Fruit fly (Drosophila melanogaster) whole organism, embryonic: ENCODE results near the gene witty.

ENCODE experiments used
- Abd-B ChIP-seq: fragments of 200-800 bp; sonication (Bioruptor generic); optimal IDR thresholded peaks from 2 replicates; lab custom pipeline; 2018; ENCODE audit warnings: missing biosample characterization, mild to moderate bottlenecking, missing genetic modification characterization, moderate library complexity
- Bdp1 ChIP-seq: fragments of 200-800 bp; sonication (Bioruptor generic); optimal IDR thresholded peaks from 3 replicates; lab custom pipeline; 2016; ENCODE audit warnings: missing biosample characterization, missing genetic modification characterization
- CG10431 ChIP-seq: fragments of 200-800 bp; sonication (Bioruptor generic); optimal IDR thresholded peaks from 3 replicates; lab custom pipeline; 2018; ENCODE audit warnings: missing biosample characterization, mild to moderate bottlenecking, missing genetic modification characterization
- CG10959 ChIP-seq: fragments of 200-800 bp; sonication (Bioruptor generic); IDR thresholded peaks from 2 replicates; pipeline ENCODE4 v1.3.6; 2022; ENCODE audit warnings: missing biosample characterization, missing genetic modification characterization
- CG11696 ChIP-seq: fragments of 200-800 bp; sonication (Bioruptor generic); IDR thresholded peaks from 2 replicates; pipeline ENCODE4 v1.3.6; 2022; ENCODE audit warnings: missing biosample characterization, missing genetic modification characterization
- CG12155 ChIP-seq: fragments of 200-800 bp; sonication (Bioruptor generic); optimal IDR thresholded peaks from 3 replicates; lab custom pipeline; 2016; ENCODE audit warnings: missing biosample characterization, missing genetic modification characterization
- CG13296 ChIP-seq: fragments of 200-800 bp; sonication (Bioruptor generic); optimal IDR thresholded peaks from 3 replicates; lab custom pipeline; 2018; ENCODE audit warnings: missing biosample characterization, mild to moderate bottlenecking, missing genetic modification characterization
- CG15479 ChIP-seq: fragments of 200-800 bp; sonication (Bioruptor generic); optimal IDR thresholded peaks from 3 replicates; lab custom pipeline; 2019; ENCODE audit warnings: missing biosample characterization, mild to moderate bottlenecking, missing genetic modification characterization, moderate library complexity
- CG17361 ChIP-seq: fragments of 200-800 bp; sonication (Bioruptor generic); IDR thresholded peaks from 3 replicates; pipeline ENCODE4 v1.3.6; 2022; ENCODE audit warnings: missing biosample characterization, missing genetic modification characterization
- CG17385 ChIP-seq: fragments of 200-800 bp; sonication (Bioruptor generic); optimal IDR thresholded peaks from 3 replicates; lab custom pipeline; 2018; ENCODE audit warnings: missing biosample characterization, mild to moderate bottlenecking, missing genetic modification characterization
- CG17612 ChIP-seq: fragments of 200-800 bp; sonication (Bioruptor generic); IDR thresholded peaks from 2 replicates; pipeline ENCODE4 v1.3.6; 2022; ENCODE audit warnings: missing biosample characterization, missing genetic modification characterization
- CG17912 ChIP-seq: fragments of 200-800 bp; sonication (Bioruptor generic); optimal IDR thresholded peaks from 2 replicates; lab custom pipeline; 2018; ENCODE audit warnings: missing biosample characterization, mild to moderate bottlenecking, missing genetic modification characterization
- CG18476 ChIP-seq: fragments of 200-800 bp; sonication (Bioruptor generic); optimal IDR thresholded peaks from 2 replicates; lab custom pipeline; 2016; ENCODE audit warnings: missing biosample characterization, mild to moderate bottlenecking, missing genetic modification characterization
- CG18619 ChIP-seq: fragments of 200-800 bp; sonication (Bioruptor generic); optimal IDR thresholded peaks from 3 replicates; lab custom pipeline; 2017; ENCODE audit warnings: missing biosample characterization, mild to moderate bottlenecking, missing genetic modification characterization
- CG2678 ChIP-seq: fragments of 200-800 bp; sonication (Bioruptor generic); optimal IDR thresholded peaks from 3 replicates; lab custom pipeline; 2019; ENCODE audit warnings: missing biosample characterization, mild to moderate bottlenecking, missing genetic modification characterization, moderate library complexity
- CG30403 ChIP-seq: fragments of 200-800 bp; sonication (Bioruptor generic); optimal IDR thresholded peaks from 3 replicates; lab custom pipeline; 2016; ENCODE audit warnings: missing biosample characterization, missing genetic modification characterization
- CG34224 ChIP-seq: fragments of 200-800 bp; sonication (Bioruptor generic); IDR thresholded peaks from 3 replicates; pipeline ENCODE4 v1.3.6; 2022; ENCODE audit warnings: missing biosample characterization, missing genetic modification characterization; ENCODE audit not compliant: partially characterized antibody
- CG4328 ChIP-seq: fragments of 200-800 bp; sonication (Bioruptor generic); optimal IDR thresholded peaks from 3 replicates; lab custom pipeline; 2017; ENCODE audit warnings: missing biosample characterization, missing genetic modification reagents, missing genetic modification characterization
- CG7963 ChIP-seq: fragments of 200-800 bp; sonication (Bioruptor generic); IDR thresholded peaks from 3 replicates; pipeline ENCODE4 v1.3.6; 2022; ENCODE audit warnings: missing biosample characterization, missing genetic modification characterization; ENCODE audit not compliant: partially characterized antibody
- CG8765 ChIP-seq: fragments of 200-800 bp; sonication (Bioruptor generic); IDR thresholded peaks from 2 replicates; pipeline ENCODE4 v1.3.6; 2022; ENCODE audit warnings: missing biosample characterization, missing genetic modification characterization
- CG9797 ChIP-seq: fragments of 200-800 bp; sonication (Bioruptor generic); optimal IDR thresholded peaks from 3 replicates; lab custom pipeline; 2018; ENCODE audit warnings: missing biosample characterization, mild to moderate bottlenecking, missing genetic modification characterization
- Dip3 ChIP-seq: fragments of 200-800 bp; sonication (Bioruptor generic); optimal IDR thresholded peaks from 3 replicates; lab custom pipeline; 2016; ENCODE audit warnings: missing biosample characterization, missing genetic modification characterization
- Drgx ChIP-seq: fragments of 200-800 bp; sonication (Bioruptor generic); IDR thresholded peaks from 2 replicates; pipeline ENCODE4 v1.3.6; 2022; ENCODE audit warnings: missing biosample characterization, missing genetic modification characterization
- HLH4C ChIP-seq: fragments of 200-800 bp; sonication (Bioruptor generic); IDR thresholded peaks from 3 replicates; pipeline ENCODE4 v1.3.6; 2022; ENCODE audit warnings: missing biosample characterization, missing genetic modification characterization; ENCODE audit not compliant: partially characterized antibody
- NFAT ChIP-seq: fragments of 200-800 bp; sonication (Bioruptor generic); IDR thresholded peaks from 2 replicates; pipeline ENCODE4 v1.3.6; 2022; ENCODE audit warnings: missing biosample characterization, missing genetic modification characterization
- PHDP ChIP-seq: fragments of 200-800 bp; sonication (Bioruptor generic); optimal IDR thresholded peaks from 3 replicates; lab custom pipeline; 2018; ENCODE audit warnings: missing biosample characterization, mild to moderate bottlenecking, missing genetic modification characterization, moderate library complexity
- Stat92E ChIP-seq, 3 experiments: fragments of >200 bp in 2 of 3; fragments of 200-800 bp in 1 of 3; sonication (Bioruptor generic) in 1 of 3; optimal IDR thresholded peaks; 2 replicates each; lab custom pipeline; 2017 to 2019; ENCODE audit warnings: missing biosample characterization in 3 of 3, missing genetic modification characterization in 3 of 3, mild to moderate bottlenecking in 1 of 3, moderate library complexity in 1 of 3
- abd-A ChIP-seq: fragments of 200-800 bp; sonication (Bioruptor generic); optimal IDR thresholded peaks from 3 replicates; lab custom pipeline; 2019; ENCODE audit warnings: missing biosample characterization, mild to moderate bottlenecking, missing genetic modification characterization, moderate library complexity
- ap ChIP-seq: fragments of 200-800 bp; sonication (Bioruptor generic); IDR thresholded peaks from 2 replicates; pipeline ENCODE4 v1.3.6; 2022; ENCODE audit warnings: missing biosample characterization, missing genetic modification characterization
- bbx ChIP-seq: fragments of 200-800 bp; sonication (Bioruptor generic); IDR thresholded peaks from 2 replicates; pipeline ENCODE4 v1.3.6; 2022; ENCODE audit warnings: missing biosample characterization, missing genetic modification characterization; ENCODE audit not compliant: partially characterized antibody
- bcd ChIP-seq: fragments of 200-800 bp; sonication (Bioruptor generic); optimal IDR thresholded peaks from 2 replicates; lab custom pipeline; 2017; ENCODE audit warnings: missing biosample characterization, mild to moderate bottlenecking, missing genetic modification characterization
- cato ChIP-seq: fragments of 200-800 bp; sonication (Bioruptor generic); optimal IDR thresholded peaks from 2 replicates; lab custom pipeline; 2016; ENCODE audit warnings: missing biosample characterization, missing genetic modification characterization, borderline replicate concordance
- cg ChIP-seq: fragments of 200-800 bp; sonication (Bioruptor generic); optimal IDR thresholded peaks from 3 replicates; lab custom pipeline; 2019; ENCODE audit warnings: missing biosample characterization, mild to moderate bottlenecking, missing genetic modification characterization, moderate library complexity
- chinmo ChIP-seq: fragments of 200-800 bp; sonication (Bioruptor generic); IDR thresholded peaks from 4 replicates; pipeline ENCODE4 v1.3.6; 2022; ENCODE audit warnings: missing biosample characterization, missing genetic modification characterization; ENCODE audit not compliant: partially characterized antibody
- chn ChIP-seq: fragments of 200-800 bp; sonication (Bioruptor generic); optimal IDR thresholded peaks from 2 replicates; lab custom pipeline; 2016; ENCODE audit warnings: missing biosample characterization, missing genetic modification characterization
- fru ChIP-seq: fragments of >200 bp; optimal IDR thresholded peaks from 2 replicates; lab custom pipeline; 2017
- klu ChIP-seq: fragments of 200-800 bp; sonication (Bioruptor generic); IDR thresholded peaks from 2 replicates; pipeline ENCODE4 v1.3.6; 2022; ENCODE audit warnings: missing biosample characterization, missing genetic modification characterization
- nerfin-1 ChIP-seq: fragments of 200-800 bp; sonication (Bioruptor generic); optimal IDR thresholded peaks from 3 replicates; lab custom pipeline; 2019; ENCODE audit warnings: missing biosample characterization, mild to moderate bottlenecking, missing genetic modification characterization, moderate library complexity
- oc ChIP-seq: fragments of 200-800 bp; sonication (Bioruptor generic); optimal IDR thresholded peaks from 2 replicates; lab custom pipeline; 2018; ENCODE audit warnings: missing biosample characterization, mild to moderate bottlenecking, missing genetic modification characterization, moderate library complexity
- ro ChIP-seq: fragments of 200-800 bp; sonication (Bioruptor generic); IDR thresholded peaks from 2 replicates; pipeline ENCODE4 v1.3.6; 2022; ENCODE audit warnings: missing biosample characterization, missing genetic modification characterization
- row ChIP-seq: fragments of 200-800 bp; sonication (Bioruptor generic); IDR thresholded peaks from 3 replicates; pipeline ENCODE4 v1.3.6; 2022; ENCODE audit warnings: missing biosample characterization, missing genetic modification characterization
- sd ChIP-seq: fragments of 200-800 bp; sonication (Bioruptor generic); optimal IDR thresholded peaks from 3 replicates; lab custom pipeline; 2018; ENCODE audit warnings: missing biosample characterization, mild to moderate bottlenecking, missing genetic modification characterization, moderate library complexity
- sisA ChIP-seq: fragments of 200-800 bp; sonication (Bioruptor generic); IDR thresholded peaks from 2 replicates; pipeline ENCODE4 v1.3.6; 2022; ENCODE audit warnings: missing biosample characterization, missing genetic modification characterization
- slbo ChIP-seq: fragments of 200-800 bp; sonication (Bioruptor generic); IDR thresholded peaks from 2 replicates; pipeline ENCODE4 v1.3.6; 2022; ENCODE audit warnings: missing biosample characterization, missing genetic modification characterization
- tin ChIP-seq: fragments of 200-800 bp; sonication (Bioruptor generic); optimal IDR thresholded peaks from 3 replicates; lab custom pipeline; 2016; ENCODE audit warnings: missing biosample characterization, missing genetic modification characterization
- tna ChIP-seq: fragments of 200-800 bp; sonication (Bioruptor generic); IDR thresholded peaks from 2 replicates; pipeline ENCODE4 v1.3.6; 2022; ENCODE audit warnings: missing biosample characterization, missing genetic modification characterization; ENCODE audit not compliant: partially characterized antibody
- twi ChIP-seq: fragments of 200-800 bp; optimal IDR thresholded peaks from 2 replicates; lab custom pipeline; 2019; ENCODE audit warnings: missing biosample characterization, mild to moderate bottlenecking, missing genetic modification characterization, moderate library complexity
- vvl ChIP-seq: fragments of 200-800 bp; sonication (Bioruptor generic); IDR thresholded peaks from 2 replicates; pipeline ENCODE4 v1.3.6; 2022; ENCODE audit warnings: missing biosample characterization, missing genetic modification characterization

witty gene

dm6 chr2L:8365701-8366643 is 27.9 kb downstream of the witty start, which contains the start of gene Pp2A-29B (continued):
- TF ChIP-seq HLH4C (GFP tag; lab: Robert Waterston, UW) (peak; percentile 99), CG13296 (no peak), CG30403 (GFP tag; lab: Kevin White, UChicago) (peak; percentile 19), PHDP (tag; lab: Kevin White, UChicago) (no peak), bcd (GFP tag; lab: Kevin White, UChicago) (peak; percentile 20), CG4328 (GFP tag; lab: Kevin White, UChicago) (peak; percentile 7), CG17361 (GFP tag; lab: Robert Waterston, UW) (peak; percentile 67; the same call in 2 of the 3 replicates), CG11696 (GFP tag; lab: Robert Waterston, UW) (no peak), chn (no peak), CG17912 (GFP tag; lab: Kevin White, UChicago) (peak; percentile 7), CG34224 (GFP tag; lab: Robert Waterston, UW) (peak; percentile 97), chinmo (peak; percentile 93; the same call in 3 of the 4 replicates), cg (peak; percentile 98), Dip3 (GFP tag; lab: Kevin White, UChicago) (peak; percentile 19), tna (GFP tag; lab: Robert Waterston, UW) (peak; percentile 95), vvl (GFP tag; lab: Robert Waterston, UW) (0 out of 2 replicates have a peak, but pooled peaks have one; percentile 11), sisA (GFP tag; lab: Robert Waterston, UW) (no peak), oc (no peak), Stat92E (GFP tag; optimal IDR thresholded peaks at IDR 0.05; lab: Kevin White, UChicago) (peak in 1 of 3 experiments; percentile 14), twi (tag; lab: Kevin White, UChicago) (peak; percentile 25), ap (no peak), Bdp1 (no peak), Drgx (GFP tag; lab: Robert Waterston, UW) (no peak), CG10959 (no peak), CG15479 (GFP tag; lab: Kevin White, UChicago) (peak; percentile 37), bbx (GFP tag; lab: Robert Waterston, UW) (peak; percentile 98), sd (tag; lab: Kevin White, UChicago) (peak; percentile 92), CG7963 (peak; percentile 95), klu (GFP tag; lab: Robert Waterston, UW) (peak; percentile 45; the same call in 1 of the 2 replicates), fru (lab: Kevin White, UChicago) (no peak), row (GFP tag; lab: Robert Waterston, UW) (peak; percentile 85), nerfin-1 (tag; lab: Kevin White, UChicago) (peak; percentile 100), NFAT (GFP tag; lab: Robert Waterston, UW) (no peak), slbo (GFP tag; lab: Robert Waterston, UW) (peak; percentile 56; the same call in 1 of the 2 replicates), tin (GFP tag; lab: Kevin White, UChicago) (peak; percentile 0), cato (no peak), abd-A (tag; lab: Kevin White, UChicago) (peak; percentile 89), Abd-B (GFP tag; lab: Kevin White, UChicago) (peak; percentile 46), CG9797 (GFP tag; lab: Kevin White, UChicago) (peak; percentile 55), CG18476 (GFP tag; lab: Kevin White, UChicago) (peak; percentile 15), CG2678 (peak; percentile 15), CG18619 (GFP tag; lab: Kevin White, UChicago) (peak; percentile 27), CG10431 (GFP tag; lab: Kevin White, UChicago) (no peak), CG17385 (GFP tag; lab: Kevin White, UChicago) (peak; percentile 6), CG12155 (GFP tag; lab: Kevin White, UChicago) (peak; percentile 16), ro (GFP tag; lab: Robert Waterston, UW) (no peak), CG8765 (no peak), CG17612 (GFP tag; lab: Robert Waterston, UW) (no peak)
